Worm (Caenorhabditis elegans) whole organism, L4 larva: ENCODE results near the gene slc-17.9.

Experiments used
- R02D3.7 ChIP-seq: fragments of 150-350 bp; sonication (generic microtip); optimal IDR thresholded peaks from 3 replicates; lab custom pipeline; 2014; ENCODE audit warnings: missing biosample characterization, missing genetic modification characterization
- Y105C5A.15 ChIP-seq: fragments of 200-800 bp; sonication (Bioruptor generic); IDR thresholded peaks from 2 replicates; pipeline ENCODE4 v1.3.6; 2022; ENCODE audit warnings: missing genetic modification characterization, missing compliant biosample characterization
- ama-1 ChIP-seq: fragments of 150-350 bp; optimal IDR thresholded peaks from 2 replicates; lab custom pipeline; 2014; ENCODE audit warnings: inconsistent platforms, mixed read lengths
- attf-4 ChIP-seq: sonication (generic microtip); optimal IDR thresholded peaks from 3 replicates; lab custom pipeline; 2017; ENCODE audit warnings: missing biosample characterization, missing genetic modification characterization
- ceh-20 ChIP-seq: fragments of 200-800 bp; sonication (Bioruptor generic); IDR thresholded peaks from 2 replicates; pipeline ENCODE4 v1.3.6; 2022; ENCODE audit warnings: missing genetic modification reagents, missing genetic modification characterization, missing compliant biosample characterization
- ceh-32 ChIP-seq: sonication (generic microtip); optimal IDR thresholded peaks from 2 replicates; lab custom pipeline; 2016; ENCODE audit warnings: mild to moderate bottlenecking, missing genetic modification characterization, missing compliant biosample characterization; ENCODE audit not compliant: poor library complexity
- ces-1 ChIP-seq: fragments of 150-350 bp; sonication (generic microtip); optimal IDR thresholded peaks from 4 replicates; lab custom pipeline; 2014; ENCODE audit warnings: missing biosample characterization, missing genetic modification reagents, missing genetic modification characterization
- cey-2 ChIP-seq: sonication (generic microtip); optimal IDR thresholded peaks from 3 replicates; lab custom pipeline; 2017; ENCODE audit warnings: missing genetic modification characterization, mild to moderate bottlenecking, missing compliant biosample characterization, antibody characterized with exemption, borderline replicate concordance; ENCODE audit not compliant: insufficient read depth
- ctbp-1 ChIP-seq: fragments of 200-800 bp; sonication (Bioruptor generic); IDR thresholded peaks from 2 replicates; pipeline ENCODE4 v1.3.6; 2022; ENCODE audit warnings: missing genetic modification reagents, missing genetic modification characterization, missing compliant biosample characterization
- daf-16 ChIP-seq, 3 experiments: sonication (generic microtip); optimal IDR thresholded peaks; 2 replicates each; lab custom pipeline; 2016 to 2017; ENCODE audit warnings: missing genetic modification characterization in 3 of 3, missing genetic modification reagents in 3 of 3, mild to moderate bottlenecking in 2 of 3, missing compliant biosample characterization in 2 of 3, missing biosample characterization in 1 of 3, moderate library complexity in 1 of 3
- daf-8 ChIP-seq: fragments of 200-800 bp; sonication (Bioruptor generic); IDR thresholded peaks from 2 replicates; pipeline ENCODE4 v1.3.6; 2022; ENCODE audit warnings: missing genetic modification characterization, missing compliant biosample characterization
- egl-27 ChIP-seq: sonication (generic microtip); optimal IDR thresholded peaks from 3 replicates; lab custom pipeline; 2017; ENCODE audit warnings: missing biosample characterization, missing genetic modification reagents, missing genetic modification characterization
- fkh-10 ChIP-seq: fragments of 150-350 bp; optimal IDR thresholded peaks from 2 replicates; lab custom pipeline; 2014; ENCODE audit warnings: missing biosample characterization, missing genetic modification reagents, missing genetic modification characterization
- hif-1 ChIP-seq, 2 experiments: sonication (generic microtip); optimal IDR thresholded peaks; 2 replicates each; lab custom pipeline; 2016 to 2017; ENCODE audit warnings: missing compliant biosample characterization in 2 of 2, missing genetic modification characterization in 2 of 2, missing genetic modification reagents in 2 of 2, missing genotype in 2 of 2, mild to moderate bottlenecking in 1 of 2
- lin-1 ChIP-seq: fragments of 200-800 bp; sonication (Bioruptor generic); IDR thresholded peaks from 2 replicates; pipeline ENCODE4 v1.3.6; 2022; ENCODE audit warnings: missing genetic modification reagents, missing genetic modification characterization, missing compliant biosample characterization
- lir-3 ChIP-seq: sonication (generic microtip); optimal IDR thresholded peaks from 2 replicates; lab custom pipeline; 2016; ENCODE audit warnings: mild to moderate bottlenecking, missing genetic modification characterization, missing compliant biosample characterization
- lsy-2 ChIP-seq, 2 experiments: fragments of 150-350 bp in 1 of 2; sonication (generic microtip) in 1 of 2; optimal IDR thresholded peaks; 2 replicates each; lab custom pipeline; 2014 to 2017; ENCODE audit warnings: missing biosample characterization in 2 of 2, missing genetic modification characterization in 2 of 2
- mdl-1 ChIP-seq, 2 experiments: fragments of 150-350 bp in 1 of 2; sonication (generic microtip) in 1 of 2; optimal IDR thresholded peaks; 2 replicates each; lab custom pipeline; 2014 to 2017; ENCODE audit warnings: missing biosample characterization in 2 of 2, missing genetic modification characterization in 2 of 2
- nhr-237 ChIP-seq: sonication (generic microtip); optimal IDR thresholded peaks from 2 replicates; lab custom pipeline; 2017; ENCODE audit warnings: missing biosample characterization, missing genetic modification characterization
- nhr-25 ChIP-seq: sonication (generic microtip); optimal IDR thresholded peaks from 2 replicates; lab custom pipeline; 2017; ENCODE audit warnings: missing genetic modification characterization, mild to moderate bottlenecking, missing compliant biosample characterization, antibody characterized with exemption, moderate library complexity, borderline replicate concordance; ENCODE audit not compliant: insufficient read depth
- nhr-41 ChIP-seq: fragments of 200-800 bp; sonication (Bioruptor generic); IDR thresholded peaks from 2 replicates; pipeline ENCODE4 v1.3.6; 2022; ENCODE audit warnings: missing genetic modification reagents, missing genetic modification characterization, missing compliant biosample characterization
- nhr-42 ChIP-seq: fragments of 200-800 bp; sonication (Bioruptor generic); IDR thresholded peaks from 2 replicates; pipeline ENCODE4 v1.3.6; 2022; ENCODE audit warnings: missing genetic modification characterization, missing compliant biosample characterization
- nhr-76 ChIP-seq: fragments of 150-350 bp; optimal IDR thresholded peaks from 2 replicates; lab custom pipeline; 2014; ENCODE audit warnings: missing biosample characterization, missing genetic modification characterization
- php-3 ChIP-seq: fragments of 200-800 bp; sonication (Bioruptor generic); IDR thresholded peaks from 2 replicates; pipeline ENCODE4 v1.3.6; 2022; ENCODE audit warnings: missing genetic modification reagents, missing genetic modification characterization, missing compliant biosample characterization
- pqm-1 ChIP-seq: sonication (generic microtip); optimal IDR thresholded peaks from 2 replicates; lab custom pipeline; 2017; ENCODE audit warnings: missing biosample characterization, missing genetic modification characterization
- tag-97 ChIP-seq: fragments of 200-800 bp; sonication (Bioruptor generic); IDR thresholded peaks from 2 replicates; pipeline ENCODE4 v1.3.6; 2022; ENCODE audit warnings: missing genetic modification characterization, missing compliant biosample characterization
- tra-1 ChIP-seq: fragments of 200-800 bp; sonication (Bioruptor generic); IDR thresholded peaks from 2 replicates; pipeline ENCODE4 v1.3.6; 2022; ENCODE audit warnings: missing genetic modification reagents, missing genetic modification characterization, missing compliant biosample characterization
- unc-62 ChIP-seq, 3 experiments: fragments of 150-350 bp in 1 of 3; sonication (generic microtip); optimal IDR thresholded peaks in 2 of 3; peaks in 1 of 3; 1 replicate in 1 of 3; 2 replicates in 2 of 3; lab custom pipeline; 2014 to 2017; ENCODE audit warnings: missing biosample characterization in 3 of 3, missing genetic modification characterization in 3 of 3, missing genetic modification reagents in 3 of 3, missing genotype in 1 of 3
- zfp-3 ChIP-seq: fragments of 200-800 bp; sonication (Bioruptor generic); conservative IDR thresholded peaks from 2 replicates; pipeline ENCODE4 v1.3.6; 2022; ENCODE audit warnings: missing genetic modification reagents, missing genetic modification characterization, missing compliant biosample characterization

slc-17.9 gene

ce11 chrX:9804735-9805134 lies 40.0 kb upstream of the slc-17.9 start:
- TF ChIP-seq mdl-1 (tag; optimal IDR thresholded peaks at IDR 0.05; lab: Kevin White, UChicago) = no peak
- TF ChIP-seq hif-1 (tag; optimal IDR thresholded peaks at IDR 0.05; lab: Kevin White, UChicago) = no peak
- TF ChIP-seq nhr-237 (tag; lab: Kevin White, UChicago) = no peak
- no peak for TF ChIP-seq Y105C5A.15
- no peak for TF ChIP-seq php-3 (GFP tag; lab: Robert Waterston, UW)
- TF ChIP-seq ceh-32 (tag; lab: Kevin White, UChicago) = no peak
- no peak for TF ChIP-seq nhr-41 (GFP tag; lab: Robert Waterston, UW)
- TF ChIP-seq daf-16 (GFP tag; optimal IDR thresholded peaks at IDR 0.05; lab: Kevin White, UChicago) = no peak
- TF ChIP-seq daf-16 (tag; optimal IDR thresholded peaks at IDR 0.05; lab: Kevin White, UChicago) = no peak
- TF ChIP-seq daf-8 (GFP tag; lab: Robert Waterston, UW) = no peak
- TF ChIP-seq lir-3 (tag; lab: Kevin White, UChicago) = no peak
- TF ChIP-seq fkh-10 (GFP tag; lab: Kevin White, UChicago) = no peak
- no peak for TF ChIP-seq ama-1 (lab: Kevin White, UChicago)
- no peak for TF ChIP-seq tag-97 (GFP tag; lab: Robert Waterston, UW)
- no peak for TF ChIP-seq nhr-76 (tag; lab: Kevin White, UChicago)
- no peak for TF ChIP-seq R02D3.7 (tag; lab: Kevin White, UChicago)
- no peak for TF ChIP-seq attf-4 (tag; lab: Kevin White, UChicago)
- TF ChIP-seq nhr-42 = no peak
- no peak for TF ChIP-seq lin-1 (GFP tag; lab: Robert Waterston, UW)
- no peak for TF ChIP-seq nhr-25 (tag; lab: Kevin White, UChicago)

- TF ChIP-seq fkh-10 (GFP tag; lab: Kevin White, UChicago) (peak; percentile 93), ctbp-1 (GFP tag; lab: Robert Waterston, UW) (peak; percentile 27; the same call in 1 of the 2 replicates), ces-1 (GFP tag; lab: Kevin White, UChicago) (peak; percentile 90), egl-27 (no peak), tra-1 (GFP tag; lab: Robert Waterston, UW) (no peak), tag-97 (GFP tag; lab: Robert Waterston, UW) (no peak)
Observed at ce11 chrX:9803603-9804002, 38.9 kb upstream of the slc-17.9 start.

ce11 chrX:9798530-9798929 lies 33.8 kb upstream of the slc-17.9 start, which contains the start of gene F36G3.3:
F36G3.3 (plus strand) TSS chrX:9798835.
- TF ChIP-seq fkh-10 (GFP tag; lab: Kevin White, UChicago) = peak; percentile 54
- TF ChIP-seq ctbp-1 (GFP tag; lab: Robert Waterston, UW) = peak; percentile 48; the same call in 1 of the 2 replicates
- peak in 1 of 2 experiments; percentile 19 for TF ChIP-seq lsy-2 (tag; optimal IDR thresholded peaks at IDR 0.05; lab: Kevin White, UChicago)
- no peak for TF ChIP-seq nhr-42
- peak in 1 of 2 experiments; percentile 20 for TF ChIP-seq mdl-1 (tag; optimal IDR thresholded peaks at IDR 0.05; lab: Kevin White, UChicago)

ce11 chrX:9796063-9796462 lies 31.3 kb upstream of the slc-17.9 start:
- TF ChIP-seq ceh-20 (no peak), unc-62 (GFP tag; optimal IDR thresholded peaks at IDR 0.05 in 1 of 2; lab: Kevin White, UChicago) (peak in 1 of 2 experiments; percentile 93), unc-62 (tag; optimal IDR thresholded peaks at IDR 0.05; lab: Kevin White, UChicago) (no peak)

- TF ChIP-seq cey-2 (tag; lab: Kevin White, UChicago) (no peak), pqm-1 (tag; lab: Kevin White, UChicago) (peak; percentile 60), zfp-3 (GFP tag; lab: Robert Waterston, UW) (no peak)
Observed at ce11 chrX:9795579-9795978, 30.9 kb upstream of the slc-17.9 start.
